Fruit fly (Drosophila melanogaster): ENCODE measurements around the gene CG11360.

Gene CG11360

dm6 chr4:721774-722173 is 50.8 kb downstream of the CG11360 start (continued):
- TF ChIP-seq CG9932 (GFP tag; IDR thresholded peaks at IDR 0.05) (no peak), grn (GFP tag; optimal IDR thresholded peaks at IDR 0.05) (no peak), Blimp-1 (GFP tag; optimal IDR thresholded peaks at IDR 0.05) (no peak), odd (GFP tag; optimal IDR thresholded peaks at IDR 0.05) (no peak), CG7271 (tag; optimal IDR thresholded peaks at IDR 0.05) (no peak), CG13287 (GFP tag; IDR thresholded peaks at IDR 0.05; ENCODE audit: partially characterized antibody) (peak; percentile 32; the same call in 1 of the 2 replicates), CG17385 (GFP tag; optimal IDR thresholded peaks at IDR 0.05) (no peak), Tbp (GFP tag; optimal IDR thresholded peaks at IDR 0.05) (no peak), CG11696 (GFP tag; IDR thresholded peaks at IDR 0.05) (no peak), CG13296 (GFP tag; optimal IDR thresholded peaks at IDR 0.05) (no peak), tx (GFP tag; optimal IDR thresholded peaks at IDR 0.05) (no peak), ase (GFP tag; IDR thresholded peaks at IDR 0.05) (no peak), insv (GFP tag; optimal IDR thresholded peaks at IDR 0.05) (no peak), eyg (GFP tag; optimal IDR thresholded peaks at IDR 0.05) (no peak), CG12744 (GFP tag; optimal IDR thresholded peaks at IDR 0.05) (no peak), shn (GFP tag; optimal IDR thresholded peaks at IDR 0.05) (no peak), CG10431 (GFP tag; optimal IDR thresholded peaks at IDR 0.05) (no peak), MESR4 (GFP tag; optimal IDR thresholded peaks at IDR 0.05) (no peak), Jarid2 (GFP tag; optimal IDR thresholded peaks at IDR 0.05) (no peak), Mrtf (GFP tag; IDR thresholded peaks at IDR 0.05) (no peak), CG10274 (GFP tag; optimal IDR thresholded peaks at IDR 0.05) (no peak), CG7556 (GFP tag; optimal IDR thresholded peaks at IDR 0.05) (no peak), CG8924 (tag; optimal IDR thresholded peaks at IDR 0.05) (no peak), CG12071 (GFP tag; optimal IDR thresholded peaks at IDR 0.05) (no peak), bbx (GFP tag; IDR thresholded peaks at IDR 0.05; ENCODE audit: partially characterized antibody) (no peak), CG18011 (GFP tag; optimal IDR thresholded peaks at IDR 0.05) (no peak), CG14441 (GFP tag; IDR thresholded peaks at IDR 0.05) (no peak), CG30020 (tag; optimal IDR thresholded peaks at IDR 0.05) (peak; percentile 16), gro (GFP tag; optimal IDR thresholded peaks at IDR 0.05) (no peak), Ssrp (tag; optimal IDR thresholded peaks at IDR 0.05) (no peak), hth (optimal IDR thresholded peaks at IDR 0.05) (no peak), gem (tag; optimal IDR thresholded peaks at IDR 0.05) (no peak), amos (GFP tag; IDR thresholded peaks at IDR 0.05; ENCODE audit: partially characterized antibody) (peak; percentile 26; the same call in 1 of the 2 replicates), HmgZ (tag; optimal IDR thresholded peaks at IDR 0.05) (no peak), CG7786 (GFP tag; optimal IDR thresholded peaks at IDR 0.05) (no peak), h (optimal IDR thresholded peaks at IDR 0.05) (no peak), stwl (tag; optimal IDR thresholded peaks at IDR 0.05) (peak; percentile 98), CG6791 (GFP tag; IDR thresholded peaks at IDR 0.05; ENCODE audit: partially characterized antibody) (peak; percentile 42; the same call in 2 of the 3 replicates), CG2678 (tag; optimal IDR thresholded peaks at IDR 0.05) (no peak), fd102C (GFP tag; optimal IDR thresholded peaks at IDR 0.05) (no peak)

dm6 chr4:722319-722718 is 51.4 kb downstream of the CG11360 start:
- TF ChIP-seq CG6791 (GFP tag; IDR thresholded peaks at IDR 0.05; ENCODE audit: partially characterized antibody) = 0 out of 3 replicates have a peak, but pooled peaks have one; percentile 53
- TF ChIP-seq CG1233 (GFP tag; optimal IDR thresholded peaks at IDR 0.05) = no peak
- peak; percentile 81 for TF ChIP-seq CG2199 (GFP tag; IDR thresholded peaks at IDR 0.05)
- TF ChIP-seq phol (tag; optimal IDR thresholded peaks at IDR 0.05) = peak; percentile 29
- peak; percentile 3 for TF ChIP-seq CG15514 (GFP tag; optimal IDR thresholded peaks at IDR 0.05)
